Worm (Caenorhabditis elegans) whole organism, L4 larva: ENCODE results near the gene eif-2D.

Experiments
- R02D3.7 ChIP-seq: fragments of 150-350 bp; sonication (generic microtip); optimal IDR thresholded peaks from 3 replicates; lab custom pipeline; 2014; ENCODE audit warnings: missing biosample characterization, missing genetic modification characterization
- ZK546.5 ChIP-seq, 2 experiments: sonication (generic microtip); optimal IDR thresholded peaks; 2 replicates each; lab custom pipeline; 2017; ENCODE audit warnings: missing biosample characterization in 2 of 2, missing genetic modification characterization in 2 of 2
- egl-27 ChIP-seq: sonication (generic microtip); optimal IDR thresholded peaks from 3 replicates; lab custom pipeline; 2017; ENCODE audit warnings: missing biosample characterization, missing genetic modification reagents, missing genetic modification characterization
- nhr-11 ChIP-seq: fragments of 150-350 bp; optimal IDR thresholded peaks from 2 replicates; lab custom pipeline; 2014; ENCODE audit warnings: missing biosample characterization, missing genetic modification characterization
- nhr-28 ChIP-seq: fragments of 150-350 bp; optimal IDR thresholded peaks from 2 replicates; lab custom pipeline; 2014; ENCODE audit warnings: missing biosample characterization, missing genetic modification characterization

- TF ChIP-seq R02D3.7 (tag; lab: Kevin White, UChicago) (no peak), ZK546.5 (tag; optimal IDR thresholded peaks at IDR 0.05; lab: Kevin White, UChicago) (no peak), nhr-28 (tag; lab: Kevin White, UChicago) (no peak), egl-27 (no peak), nhr-11 (tag; lab: Kevin White, UChicago) (no peak)
These were observed 39.0 kb downstream of the eif-2D start, which contains the start of the genes C18A3.7 and C18A3.11 for ce11 chrII:5730343-5731083.
